Fruit fly (Drosophila melanogaster) Kc167 (cell line): ENCODE measurements around the gene Pura.

Experiments used
- Myc ChIP-seq: fragments of >200 bp; optimal IDR thresholded peaks from 2 replicates; lab custom pipeline; 2017; ENCODE audit warnings: missing external identifiers
- insv ChIP-seq: fragments of >200 bp; optimal IDR thresholded peaks from 3 replicates; lab custom pipeline; 2018; ENCODE audit warnings: missing external identifiers

- TF ChIP-seq insv (lab: Kevin White, UChicago) (no peak), Myc (no peak)
Measured at dm6 chr3L:7601122-7601841, 8.4 kb downstream of the Pura start.
